Fruit fly (Drosophila melanogaster) whole organism, wandering third instar larva: ENCODE measurements around the gene CG5783.
A peak's percentile ranks its signal among the peaks of the same experiment; 100 is the strongest.

Experiments used
- Abd-B ChIP-seq: fragments of >200 bp; optimal IDR thresholded peaks from 2 replicates; lab custom pipeline; 2017; ENCODE audit warnings: missing biosample characterization, missing genetic modification characterization
- CG9705 ChIP-seq: fragments of 200-800 bp; sonication (Bioruptor generic); optimal IDR thresholded peaks from 2 replicates; lab custom pipeline; 2018; ENCODE audit warnings: missing biosample characterization, mild to moderate bottlenecking, missing genetic modification characterization
- CrebA ChIP-seq: fragments of 200-800 bp; sonication (Bioruptor generic); optimal IDR thresholded peaks from 2 replicates; lab custom pipeline; 2016; ENCODE audit warnings: missing biosample characterization, mild to moderate bottlenecking, missing genetic modification characterization, borderline replicate concordance
- Dfd ChIP-seq: fragments of >200 bp; optimal IDR thresholded peaks from 2 replicates; lab custom pipeline; 2017; ENCODE audit warnings: missing biosample characterization, missing genetic modification characterization
- Dif ChIP-seq: fragments of 200-275, 200-300 bp; sonication (Bioruptor generic); optimal IDR thresholded peaks from 2 replicates; lab custom pipeline; 2018; ENCODE audit warnings: missing biosample characterization, missing genetic modification characterization; ENCODE audit not compliant: partially characterized antibody
- GATAd ChIP-seq: sonication (Bioruptor generic); optimal IDR thresholded peaks from 2 replicates; lab custom pipeline; 2016; ENCODE audit warnings: missing biosample characterization, missing genetic modification characterization
- HLH106 ChIP-seq: fragments of 200-800 bp; optimal IDR thresholded peaks from 3 replicates; lab custom pipeline; 2019; ENCODE audit warnings: missing biosample characterization, mild to moderate bottlenecking, missing genetic modification characterization, moderate library complexity
- Hnf4 ChIP-seq: fragments of 200-800 bp; sonication (Bioruptor generic); optimal IDR thresholded peaks from 2 replicates; lab custom pipeline; 2016; ENCODE audit warnings: missing biosample characterization, mild to moderate bottlenecking, missing genetic modification characterization
- Hr78 ChIP-seq: fragments of >200 bp; optimal IDR thresholded peaks from 2 replicates; lab custom pipeline; 2017; ENCODE audit warnings: missing biosample characterization, missing genetic modification characterization
- Hr83 ChIP-seq: fragments of 200-300 bp; sonication (Bioruptor generic); optimal IDR thresholded peaks from 2 replicates; lab custom pipeline; 2016; ENCODE audit warnings: missing biosample characterization, mild to moderate bottlenecking, missing genetic modification characterization, moderate library complexity; ENCODE audit not compliant: poor library complexity, severe bottlenecking
- Myc ChIP-seq: fragments of >200 bp; optimal IDR thresholded peaks from 2 replicates; lab custom pipeline; 2017
- N ChIP-seq: fragments of >200 bp; optimal IDR thresholded peaks from 2 replicates; lab custom pipeline; 2018; ENCODE audit warnings: missing biosample characterization, missing external identifiers, missing genetic modification characterization
- OdsH ChIP-seq: fragments of 200-800 bp; sonication (Bioruptor generic); optimal IDR thresholded peaks from 2 replicates; lab custom pipeline; 2016; ENCODE audit warnings: missing biosample characterization, mild to moderate bottlenecking, missing genetic modification characterization
- Sp1 ChIP-seq: fragments of 200-800 bp; sonication (Bioruptor generic); optimal IDR thresholded peaks from 3 replicates; lab custom pipeline; 2019; ENCODE audit warnings: missing biosample characterization, mild to moderate bottlenecking, missing genetic modification characterization, moderate library complexity
- Vsx2 ChIP-seq: fragments of 200-300, 225-300 bp; sonication (Bioruptor generic); optimal IDR thresholded peaks from 2 replicates; lab custom pipeline; 2018; ENCODE audit warnings: missing biosample characterization, missing genetic modification characterization; ENCODE audit not compliant: partially characterized antibody
- br ChIP-seq: fragments of 200-800 bp; sonication (Bioruptor generic); optimal IDR thresholded peaks from 2 replicates; lab custom pipeline; 2016; ENCODE audit warnings: missing biosample characterization, missing genetic modification characterization
- dl ChIP-seq, 2 experiments: fragments of 175-275, 200-275 bp in 1 of 2; fragments of 200-275 bp in 1 of 2; sonication (Bioruptor generic); optimal IDR thresholded peaks; lab custom pipeline; 2018; ENCODE audit warnings: mild to moderate bottlenecking in 2 of 2, missing biosample characterization in 2 of 2, missing genetic modification characterization in 2 of 2, moderate library complexity in 2 of 2; ENCODE audit not compliant: partially characterized antibody in 2 of 2, insufficient read depth in 1 of 2
- dmrt93B ChIP-seq: fragments of 200-800 bp; sonication (Bioruptor generic); optimal IDR thresholded peaks from 2 replicates; lab custom pipeline; 2018; ENCODE audit warnings: missing biosample characterization, mild to moderate bottlenecking, missing genetic modification characterization
- dsf ChIP-seq: sonication (Bioruptor generic); optimal IDR thresholded peaks from 2 replicates; lab custom pipeline; 2016; ENCODE audit warnings: missing biosample characterization, missing genetic modification characterization, borderline replicate concordance
- ey ChIP-seq: fragments of 200-800 bp; sonication (Bioruptor generic); optimal IDR thresholded peaks from 2 replicates; lab custom pipeline; 2016; ENCODE audit warnings: missing biosample characterization, missing genetic modification characterization
- foxo ChIP-seq, 2 experiments: fragments of 200-800 bp; sonication (Bioruptor generic); optimal IDR thresholded peaks; 2 replicates in 1 of 2; 3 replicates in 1 of 2; lab custom pipeline; 2016 to 2017; ENCODE audit warnings: missing biosample characterization in 2 of 2, missing genetic modification characterization in 2 of 2
- fru ChIP-seq: fragments of 200-800 bp; sonication (Bioruptor generic); optimal IDR thresholded peaks from 3 replicates; lab custom pipeline; 2016; ENCODE audit warnings: missing biosample characterization, mild to moderate bottlenecking, missing genetic modification characterization
- h ChIP-seq: fragments of 200-800 bp; sonication (Bioruptor generic); optimal IDR thresholded peaks from 3 replicates; lab custom pipeline; 2016; ENCODE audit warnings: missing biosample characterization, mild to moderate bottlenecking, missing genetic modification characterization
- jim ChIP-seq: fragments of 175-275, 200-325 bp; sonication (Bioruptor generic); optimal IDR thresholded peaks from 2 replicates; lab custom pipeline; 2016; ENCODE audit warnings: missing biosample characterization, mild to moderate bottlenecking, missing genetic modification characterization
- lola ChIP-seq: fragments of >200 bp; optimal IDR thresholded peaks from 2 replicates; lab custom pipeline; 2017; ENCODE audit warnings: missing biosample characterization, missing genetic modification characterization
- psq ChIP-seq: fragments of 200-800 bp; sonication (Bioruptor generic); optimal IDR thresholded peaks from 3 replicates; lab custom pipeline; 2017; ENCODE audit warnings: missing biosample characterization, mild to moderate bottlenecking, missing genetic modification characterization, moderate library complexity
- rgr ChIP-seq: fragments of 200-800 bp; sonication (Bioruptor generic); optimal IDR thresholded peaks from 3 replicates; lab custom pipeline; 2016; ENCODE audit warnings: missing biosample characterization, mild to moderate bottlenecking, missing genetic modification characterization
- sage ChIP-seq: fragments of 200-800 bp; sonication (Bioruptor generic); optimal IDR thresholded peaks from 2 replicates; lab custom pipeline; 2016; ENCODE audit warnings: missing biosample characterization, mild to moderate bottlenecking, missing genetic modification characterization
- sv ChIP-seq: fragments of 200-800 bp; sonication (Bioruptor generic); optimal IDR thresholded peaks from 3 replicates; lab custom pipeline; 2016; ENCODE audit warnings: missing biosample characterization, missing genetic modification characterization
- tai ChIP-seq: sonication (Bioruptor generic); optimal IDR thresholded peaks from 2 replicates; lab custom pipeline; 2016; ENCODE audit warnings: missing biosample characterization, missing genetic modification characterization
- usp ChIP-seq: fragments of >200 bp; optimal IDR thresholded peaks from 2 replicates; lab custom pipeline; 2017; ENCODE audit warnings: missing biosample characterization, missing genetic modification characterization
- woc ChIP-seq: sonication (Bioruptor generic); optimal IDR thresholded peaks from 2 replicates; lab custom pipeline; 2016; ENCODE audit warnings: missing biosample characterization, mild to moderate bottlenecking, missing genetic modification characterization

CG5783 gene

DNA sequence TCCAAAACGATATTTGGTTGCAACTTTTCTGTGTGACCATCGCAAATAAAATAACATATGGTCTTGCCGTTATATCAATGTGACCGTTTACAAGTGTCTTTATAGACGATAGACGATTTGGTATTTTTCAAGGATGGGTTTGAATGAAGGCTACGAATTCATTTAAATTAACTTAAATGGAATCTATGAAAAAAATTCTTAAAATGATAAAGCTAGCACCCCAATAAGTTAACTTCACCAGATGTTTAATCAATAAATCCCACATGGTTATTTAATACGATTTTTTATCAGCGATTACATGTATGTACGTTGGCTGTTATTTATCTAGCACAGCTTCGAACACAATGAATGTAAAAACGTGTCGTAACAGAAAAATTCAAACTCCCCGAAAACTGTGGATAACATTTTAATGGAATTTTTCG, 2.8 kb downstream of the CG5783 start:
- TF ChIP-seq h (GFP tag; lab: Kevin White, UChicago) (no peak), Myc (lab: Kevin White, UChicago) (peak; percentile 77)
- TF ChIP-seq, all 38 proteins: peak for 1

DNA sequence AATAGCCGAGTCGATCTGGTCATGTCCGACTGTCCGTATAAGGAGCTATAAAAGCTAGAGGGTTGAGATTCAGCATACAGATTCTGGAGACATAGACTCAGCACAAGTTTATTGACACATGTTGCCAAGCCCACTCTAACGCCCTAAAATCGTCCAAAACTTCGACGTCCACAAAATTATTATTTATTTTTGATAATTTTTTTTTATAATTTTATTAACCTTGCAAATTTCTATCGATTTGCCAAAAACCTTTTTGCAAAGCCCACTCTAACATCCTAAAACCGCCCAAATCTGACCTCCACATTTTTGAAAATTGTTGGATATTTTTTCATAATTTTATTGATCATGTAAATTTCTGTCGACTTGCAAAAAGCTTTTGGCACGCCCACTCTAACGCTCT, 3.3 kb downstream of the CG5783 start, which contains the start of gene JMJD4:
Gene JMJD4 (minus strand): TSS at position 101 of the 400 bp plus-strand sequence.
- TF ChIP-seq CrebA (GFP tag; lab: Kevin White, UChicago) (no peak), Dfd (GFP tag; lab: Kevin White, UChicago) (peak; percentile 11)

DNA sequence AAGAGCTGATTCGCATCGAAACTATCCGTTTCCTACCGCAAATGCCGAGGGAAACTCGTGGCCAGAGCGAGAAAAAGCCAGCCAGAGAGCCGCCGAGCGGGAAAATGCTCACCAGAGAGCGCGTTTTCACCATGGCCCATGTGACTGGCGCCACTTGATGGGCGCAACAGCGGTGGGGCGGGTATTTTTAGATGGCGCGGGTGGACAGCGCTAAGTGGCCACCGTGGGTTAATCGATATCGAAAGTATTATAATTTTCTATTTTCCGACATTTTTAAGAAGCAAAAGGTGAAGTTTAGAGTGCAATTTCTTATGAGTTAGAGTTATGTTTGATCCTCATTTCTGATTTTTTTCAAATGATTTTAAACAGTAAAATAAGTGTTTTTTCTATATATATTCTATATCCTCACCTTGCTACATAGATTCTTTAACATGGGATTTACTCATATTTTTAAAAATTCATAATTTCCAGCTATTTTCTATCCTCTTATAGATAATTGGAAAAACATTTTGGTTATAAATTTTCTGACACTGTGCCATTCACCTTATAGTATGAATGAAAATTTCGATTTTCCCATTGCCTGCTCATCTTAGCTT, 28.9 kb downstream of the CG5783 start, which contains the start of gene Ptp36E:
Gene Ptp36E (minus strand): TSS at position 360 of the 596 bp plus-strand sequence.
- TF ChIP-seq Dif (no peak), dmrt93B (GFP tag; lab: Kevin White, UChicago) (peak; percentile 6), foxo (GFP tag; optimal IDR thresholded peaks at IDR 0.05; lab: Kevin White, UChicago) (peak in 1 of 2 experiments; percentile 40), sv (GFP tag; lab: Kevin White, UChicago) (peak; percentile 11), HLH106 (peak; percentile 55), Myc (lab: Kevin White, UChicago) (no peak), fru (GFP tag; lab: Kevin White, UChicago) (peak; percentile 19), Sp1 (GFP tag; lab: Kevin White, UChicago) (peak; percentile 18), ey (GFP tag; lab: Kevin White, UChicago) (no peak)

DNA sequence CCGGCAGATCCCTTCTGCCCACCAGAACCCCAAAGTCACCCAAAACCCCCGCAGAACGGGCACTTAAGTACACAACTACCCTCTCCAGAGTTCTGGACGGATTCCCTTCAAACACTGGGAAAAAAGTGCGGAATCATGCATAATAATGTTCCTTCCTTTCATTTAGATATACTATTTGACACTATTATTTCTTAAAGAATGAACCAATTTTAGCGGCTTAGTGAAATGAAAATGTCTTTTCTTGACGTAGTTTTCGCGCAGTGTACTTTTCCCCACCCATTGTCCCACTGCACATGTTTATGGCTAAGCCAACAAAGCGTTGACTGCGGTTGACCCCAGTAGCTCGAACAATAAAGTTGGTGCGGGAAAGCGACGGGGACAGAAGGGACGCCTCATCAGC, 30.9 kb downstream of the CG5783 start:
- no peak for TF ChIP-seq GATAd (GFP tag; lab: Kevin White, UChicago)
- no peak for TF ChIP-seq N (GFP tag; lab: Kevin White, UChicago)
- TF ChIP-seq psq (GFP tag; lab: Kevin White, UChicago), result no peak
- TF ChIP-seq OdsH (GFP tag; lab: Kevin White, UChicago), result no peak
- TF ChIP-seq dl (GFP tag; optimal IDR thresholded peaks at IDR 0.05; lab: Kevin White, UChicago; ENCODE audit: insufficient read depth in 1 of 2, partially characterized antibody in 2 of 2), result no peak
- TF ChIP-seq foxo (GFP tag; optimal IDR thresholded peaks at IDR 0.05; lab: Kevin White, UChicago), result no peak
- TF ChIP-seq rgr, result no peak
- no peak for TF ChIP-seq tai (GFP tag; lab: Kevin White, UChicago)
- TF ChIP-seq Vsx2 (GFP tag; lab: Kevin White, UChicago), result no peak
- TF ChIP-seq woc (GFP tag; lab: Kevin White, UChicago), result no peak
- TF ChIP-seq Hnf4 (GFP tag; lab: Kevin White, UChicago), result no peak
- TF ChIP-seq dmrt93B (GFP tag; lab: Kevin White, UChicago), result no peak
- no peak for TF ChIP-seq lola (GFP tag; lab: Kevin White, UChicago)
- TF ChIP-seq Abd-B, result no peak

DNA sequence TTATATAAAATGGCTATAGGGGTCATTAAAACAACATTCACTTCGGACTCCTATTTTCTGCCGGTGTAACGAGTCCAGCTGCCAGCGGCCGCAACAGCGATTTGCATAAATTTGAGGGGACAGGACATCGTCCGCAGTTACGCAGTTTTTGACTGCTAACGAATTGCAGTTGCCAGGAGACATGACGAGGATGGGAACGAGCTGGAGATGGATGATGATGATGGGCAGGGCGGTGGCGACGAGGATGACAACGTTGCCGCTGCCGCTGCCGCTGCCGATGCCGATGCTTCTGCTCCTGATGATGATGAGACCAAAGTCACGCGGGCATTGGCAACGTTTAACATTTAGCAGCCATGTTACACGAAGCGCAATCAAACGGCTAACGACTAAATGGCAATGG, 47.0 kb downstream of the CG5783 start:
- no peak for TF ChIP-seq foxo (GFP tag; optimal IDR thresholded peaks at IDR 0.05; lab: Kevin White, UChicago)
- no peak for TF ChIP-seq Hr78 (GFP tag; lab: Kevin White, UChicago)
- no peak for TF ChIP-seq GATAd (GFP tag; lab: Kevin White, UChicago)
- no peak for TF ChIP-seq dsf
- TF ChIP-seq dl (GFP tag; optimal IDR thresholded peaks at IDR 0.05; lab: Kevin White, UChicago; ENCODE audit: insufficient read depth in 1 of 2, partially characterized antibody in 2 of 2), result no peak
- TF ChIP-seq CG9705 (GFP tag; lab: Kevin White, UChicago), result no peak
- no peak for TF ChIP-seq sage (GFP tag; lab: Kevin White, UChicago)
- no peak for TF ChIP-seq Hnf4 (GFP tag; lab: Kevin White, UChicago)
- TF ChIP-seq HLH106, result no peak
- no peak for TF ChIP-seq tai (GFP tag; lab: Kevin White, UChicago)
- TF ChIP-seq woc (GFP tag; lab: Kevin White, UChicago), result no peak
- no peak for TF ChIP-seq ey (GFP tag; lab: Kevin White, UChicago)
- no peak for TF ChIP-seq fru (GFP tag; lab: Kevin White, UChicago)
- no peak for TF ChIP-seq br (GFP tag; lab: Kevin White, UChicago)
- no peak for TF ChIP-seq usp (GFP tag; lab: Kevin White, UChicago)
- no peak for TF ChIP-seq jim (GFP tag; lab: Kevin White, UChicago)
- no peak for TF ChIP-seq Vsx2 (GFP tag; lab: Kevin White, UChicago)
- TF ChIP-seq dmrt93B (GFP tag; lab: Kevin White, UChicago), result no peak
- TF ChIP-seq Hr83 (GFP tag; lab: Kevin White, UChicago), result no peak
- TF ChIP-seq h (GFP tag; lab: Kevin White, UChicago), result no peak
- TF ChIP-seq, all 38 proteins: peak for 0
